Fruit fly (Drosophila melanogaster) Kc167 (cell line): ENCODE results near the gene SLIRP1.

ENCODE experiments used
- h ChIP-seq: fragments of >200 bp; optimal IDR thresholded peaks from 3 replicates; lab custom pipeline; 2018; ENCODE audit warnings: missing external identifiers
- ttk ChIP-seq: sonication (Bioruptor generic); optimal IDR thresholded peaks from 2 replicates; lab custom pipeline; 2017; ENCODE audit warnings: missing external identifiers

dm6 chrX:21281039-21281911 lies 37.8 kb downstream of the SLIRP1 start, which contains the start of gene Mnr:
- TF ChIP-seq ttk (lab: Kevin White, UChicago) (no peak), h (lab: Kevin White, UChicago) (no peak)
